Fruit fly (Drosophila melanogaster) whole organism: Measurements from ENCODE around the gene CG33307.

Experiments
- CG8478 ChIP-seq: fragments of >200 bp; optimal IDR thresholded peaks from 2 replicates; lab custom pipeline; 2018; ENCODE audit warnings: inconsistent platforms
- Dll ChIP-seq: fragments of >200 bp; optimal IDR thresholded peaks from 2 replicates; lab custom pipeline; 2017
- EcR ChIP-seq, 2 experiments: fragments of >200 bp; optimal IDR thresholded peaks; 2 replicates each; lab custom pipeline; 2017; ENCODE audit warnings: missing biosample characterization in 2 of 2, missing genetic modification characterization in 2 of 2, missing genetic modification reagents in 2 of 2
- pan ChIP-seq: fragments of >200 bp; optimal IDR thresholded peaks from 2 replicates; lab custom pipeline; 2017
- psq ChIP-seq: fragments of >200 bp; optimal IDR thresholded peaks from 2 replicates; lab custom pipeline; 2017
- usp ChIP-seq: fragments of >200 bp; optimal IDR thresholded peaks from 2 replicates; lab custom pipeline; 2017; ENCODE audit warnings: missing biosample characterization, missing genetic modification characterization, mixed read lengths

The CG33307 gene

dm6 chr2L:13869400-13869799 lies 28.1 kb upstream of the CG33307 start:
- no peak for TF ChIP-seq CG8478 (lab: Kevin White, UChicago)

dm6 chr2L:13867653-13868052 lies 26.3 kb upstream of the CG33307 start:
- TF ChIP-seq Dll (lab: Kevin White, UChicago) (no peak), pan (lab: Kevin White, UChicago) (no peak), EcR (GFP tag; optimal IDR thresholded peaks at IDR 0.05; lab: Kevin White, UChicago) (no peak), psq (lab: Kevin White, UChicago) (no peak), usp (no peak), CG8478 (lab: Kevin White, UChicago) (no peak)

dm6 chr2L:13851098-13851497 lies 9.8 kb upstream of the CG33307 start:
- TF ChIP-seq psq (lab: Kevin White, UChicago) (no peak), EcR (GFP tag; optimal IDR thresholded peaks at IDR 0.05; lab: Kevin White, UChicago) (no peak), pan (lab: Kevin White, UChicago) (no peak), CG8478 (lab: Kevin White, UChicago) (no peak), usp (no peak), Dll (lab: Kevin White, UChicago) (no peak)

DNA sequence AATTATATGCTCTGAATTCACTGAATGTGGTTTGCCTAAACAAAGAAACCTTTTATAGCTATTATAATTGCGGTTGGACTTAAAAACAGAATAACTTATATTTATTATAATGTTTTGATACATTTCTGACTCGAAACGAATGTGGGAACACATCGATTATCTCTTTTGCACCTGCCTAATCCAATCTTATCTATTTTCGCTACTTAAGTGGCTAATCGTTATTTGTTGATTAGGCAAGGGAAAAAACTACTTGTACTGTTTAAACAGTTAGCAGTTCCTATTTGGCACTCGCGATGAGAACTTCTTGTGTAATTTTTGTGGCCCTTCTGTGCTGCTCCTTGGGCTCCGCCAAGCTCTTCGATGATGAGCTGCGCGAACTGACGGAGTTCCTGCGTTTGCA lies 7.8 kb upstream of the CG33307 start, which contains the start of gene CG7968:
TSS of gene CG7968 (plus strand) at position 276 of the 400 bp plus-strand sequence.
- TF ChIP-seq CG8478 (lab: Kevin White, UChicago) (no peak), psq (lab: Kevin White, UChicago) (no peak), usp (no peak), EcR (GFP tag; optimal IDR thresholded peaks at IDR 0.05; lab: Kevin White, UChicago) (no peak), Dll (lab: Kevin White, UChicago) (no peak), pan (lab: Kevin White, UChicago) (no peak)

- TF ChIP-seq CG8478 (lab: Kevin White, UChicago) (no peak), psq (lab: Kevin White, UChicago) (no peak), EcR (GFP tag; optimal IDR thresholded peaks at IDR 0.05; lab: Kevin White, UChicago) (no peak), Dll (lab: Kevin White, UChicago) (no peak), usp (no peak), pan (lab: Kevin White, UChicago) (no peak)
Observed at dm6 chr2L:13847625-13848024, 6.3 kb upstream of the CG33307 start, which contains the start of gene CG7953. Gene CG7953, plus strand, starts transcription at chr2L:13847925.

DNA sequence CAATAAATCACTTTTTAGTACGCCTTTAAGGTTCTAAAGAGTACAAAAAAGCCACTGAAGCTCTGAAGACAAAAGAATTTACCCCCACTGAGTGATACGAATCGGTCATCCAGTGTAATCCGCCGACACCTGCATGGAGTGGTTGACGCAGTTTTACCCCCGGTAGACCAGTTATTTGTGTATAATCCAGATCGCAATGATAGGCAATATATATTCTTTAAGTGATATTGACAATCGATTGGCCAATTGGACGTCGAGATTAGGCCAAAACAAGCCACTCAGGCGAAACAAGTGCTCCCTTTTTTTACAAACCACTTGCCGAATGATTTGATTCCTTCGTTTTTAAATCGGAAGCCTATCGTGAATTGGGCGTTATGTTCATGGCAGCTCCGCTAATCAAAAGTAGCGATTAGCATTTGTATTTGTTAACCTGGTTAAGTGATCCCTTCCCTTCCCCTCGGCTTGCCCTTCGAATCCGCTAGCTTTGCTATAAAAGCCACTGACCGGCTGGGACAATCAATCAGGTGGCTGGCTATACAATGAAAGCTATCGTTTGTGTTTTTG lies 5.0 kb upstream of the CG33307 start, which contains the start of gene CG7916:
TSS of gene CG7916 (plus strand) at position 514 of the 564 bp plus-strand sequence.
- TF ChIP-seq EcR (GFP tag; optimal IDR thresholded peaks at IDR 0.05; lab: Kevin White, UChicago): no peak
- no peak for TF ChIP-seq pan (lab: Kevin White, UChicago)
- TF ChIP-seq Dll (lab: Kevin White, UChicago): no peak
- no peak for TF ChIP-seq psq (lab: Kevin White, UChicago)
- TF ChIP-seq usp: no peak

DNA sequence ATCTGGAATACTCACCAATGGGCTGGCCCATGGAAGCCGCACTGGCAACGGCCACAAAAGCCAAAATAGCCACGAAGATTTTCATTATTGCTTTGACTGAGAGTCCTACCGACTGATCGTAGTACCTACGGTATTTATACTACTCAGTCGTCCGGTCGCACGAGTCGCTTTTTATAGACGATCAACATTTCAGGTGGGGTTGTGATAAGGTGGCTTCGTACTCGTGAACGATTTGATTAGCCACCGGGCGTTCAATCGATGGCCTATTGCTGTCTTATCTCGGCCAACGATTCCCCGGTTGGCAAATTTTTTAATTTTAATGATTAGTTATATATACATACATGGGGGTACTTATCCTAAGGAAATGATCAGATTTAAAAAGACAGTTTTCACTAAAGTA lies 3.9 kb upstream of the CG33307 start, which contains the start of gene CG8997:
TSS of gene CG8997 (minus strand) at position 148 of the 400 bp plus-strand sequence.
- no peak for TF ChIP-seq Dll (lab: Kevin White, UChicago)
- TF ChIP-seq usp: no peak
- TF ChIP-seq EcR (GFP tag; optimal IDR thresholded peaks at IDR 0.05; lab: Kevin White, UChicago): no peak
- no peak for TF ChIP-seq psq (lab: Kevin White, UChicago)

dm6 chr2L:13843692-13844284 lies 2.5 kb upstream of the CG33307 start, which contains the start of gene CG33306:
Gene CG33306, minus strand, starts transcription at chr2L:13843742.
- TF ChIP-seq usp (no peak), psq (lab: Kevin White, UChicago) (no peak), Dll (lab: Kevin White, UChicago) (no peak), EcR (GFP tag; optimal IDR thresholded peaks at IDR 0.05; lab: Kevin White, UChicago) (no peak), pan (lab: Kevin White, UChicago) (no peak), CG8478 (lab: Kevin White, UChicago) (no peak)

DNA sequence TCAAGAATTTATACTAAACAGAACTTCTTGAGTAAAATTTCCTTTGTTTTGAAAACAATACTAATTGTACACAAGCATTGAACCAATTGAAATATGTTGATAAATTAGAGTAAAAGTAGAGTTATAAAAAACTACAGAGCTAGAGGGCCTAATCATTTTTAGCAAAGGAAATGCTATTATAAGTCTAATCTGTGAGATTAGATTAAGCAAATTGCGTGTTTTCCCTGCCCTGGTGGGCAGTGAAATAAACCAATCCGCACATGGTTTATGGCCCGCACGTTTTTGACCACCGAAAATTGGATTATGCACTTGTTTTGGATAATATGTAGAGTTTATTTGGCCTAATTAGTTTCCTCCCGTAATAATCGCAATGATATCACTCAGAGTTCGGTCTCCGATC lies 1.3 kb upstream of the CG33307 start:
- TF ChIP-seq EcR (GFP tag; optimal IDR thresholded peaks at IDR 0.05; lab: Kevin White, UChicago): no peak
- TF ChIP-seq usp: no peak
- TF ChIP-seq psq (lab: Kevin White, UChicago): no peak
- TF ChIP-seq pan (lab: Kevin White, UChicago): no peak
- TF ChIP-seq Dll (lab: Kevin White, UChicago): no peak
- no peak for TF ChIP-seq CG8478 (lab: Kevin White, UChicago)

DNA sequence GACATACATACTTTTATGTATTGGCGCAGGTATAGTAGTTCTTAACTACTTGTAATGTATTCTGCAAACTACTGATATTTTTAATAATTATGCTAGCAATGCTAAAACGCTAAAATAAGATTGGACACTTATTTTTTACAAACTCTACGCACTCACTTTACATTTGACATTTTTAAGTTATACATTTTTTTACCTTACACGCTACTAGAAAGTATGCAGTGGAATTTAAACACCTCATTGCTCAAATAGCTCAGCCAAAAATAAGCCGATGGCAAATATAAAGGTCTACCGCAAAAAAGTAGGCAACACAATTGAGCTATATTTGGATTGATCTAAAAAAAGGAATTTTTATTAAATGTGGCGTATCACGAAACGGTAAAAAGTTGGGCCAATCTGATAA lies 758 bp upstream of the CG33307 start:
- TF ChIP-seq Dll (lab: Kevin White, UChicago) (no peak), usp (no peak), psq (lab: Kevin White, UChicago) (no peak), CG8478 (lab: Kevin White, UChicago) (no peak), EcR (GFP tag; optimal IDR thresholded peaks at IDR 0.05; lab: Kevin White, UChicago) (no peak), pan (lab: Kevin White, UChicago) (no peak)

- TF ChIP-seq Dll (lab: Kevin White, UChicago) (no peak), CG8478 (lab: Kevin White, UChicago) (no peak), usp (no peak)
Observed at dm6 chr2L:13839744-13840151, 1.6 kb downstream of the CG33307 start.

dm6 chr2L:13838647-13839390 lies 2.5 kb downstream of the CG33307 start:
- TF ChIP-seq CG8478 (lab: Kevin White, UChicago) (no peak), usp (no peak), pan (lab: Kevin White, UChicago) (no peak), EcR (GFP tag; optimal IDR thresholded peaks at IDR 0.05; lab: Kevin White, UChicago) (no peak), Dll (lab: Kevin White, UChicago) (no peak), psq (lab: Kevin White, UChicago) (no peak)
